Worm (Caenorhabditis elegans): ENCODE measurements around the gene F48E8.2.

The F48E8.2 gene

DNA sequence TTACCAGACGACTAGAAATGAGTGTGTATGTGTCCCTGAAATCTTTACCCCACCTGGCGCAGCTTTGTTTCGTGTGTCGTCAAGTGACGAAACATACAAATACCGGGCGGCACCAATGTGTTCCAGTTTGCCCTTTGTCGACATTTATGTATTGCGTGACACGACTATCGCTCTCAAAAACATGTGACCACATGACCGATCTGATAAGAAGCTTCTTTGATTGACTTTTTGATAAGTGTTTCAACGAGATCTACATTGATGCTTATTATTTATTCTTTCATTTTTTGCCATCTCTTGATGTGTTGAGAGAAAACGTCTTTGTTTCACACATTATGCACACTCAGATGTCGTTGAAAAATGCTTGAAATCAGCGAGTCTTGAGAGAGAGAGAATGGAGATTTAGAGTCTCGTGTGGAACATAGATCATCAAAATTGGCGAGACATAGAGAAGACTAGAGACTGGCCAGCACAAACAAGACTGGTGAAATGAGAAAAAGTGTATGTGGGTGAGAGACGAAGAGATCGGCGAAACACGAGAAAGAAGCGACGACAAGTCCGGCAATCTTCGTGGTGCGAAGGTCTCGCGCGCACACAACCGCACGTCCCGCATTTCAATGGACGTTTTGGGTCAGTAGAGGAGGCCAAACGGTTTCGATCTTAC is 38.9 kb downstream of the F48E8.2 start (continued):
- TF ChIP-seq lin-11 (tag; optimal IDR thresholded peaks at IDR 0.05), result peak; percentile 9
- TF ChIP-seq Y55F3AM.14 (GFP tag; optimal IDR thresholded peaks at IDR 0.05), result peak; percentile 61
- peak; percentile 69 for TF ChIP-seq ama-1 (optimal IDR thresholded peaks at IDR 0.05)
- TF ChIP-seq aly-2 (tag; optimal IDR thresholded peaks at IDR 0.05), result no peak
- TF ChIP-seq elt-3 (tag; optimal IDR thresholded peaks at IDR 0.05), result no peak
- no peak for TF ChIP-seq lin-13 (GFP tag; optimal IDR thresholded peaks at IDR 0.05)
- peak; percentile 68 for TF ChIP-seq sma-3 (GFP tag; optimal IDR thresholded peaks at IDR 0.05)
- peak; percentile 56 to 67 for TF ChIP-seq mdl-1 (tag; optimal IDR thresholded peaks at IDR 0.05)
- peak; percentile 52 for TF ChIP-seq gmeb-1 (tag; optimal IDR thresholded peaks at IDR 0.05)
- peak; percentile 64 for TF ChIP-seq nhr-6 (tag; optimal IDR thresholded peaks at IDR 0.05)
- peak; percentile 8 for TF ChIP-seq egl-27 (tag; optimal IDR thresholded peaks at IDR 0.05)
- no peak for TF ChIP-seq nhr-237 (tag; optimal IDR thresholded peaks at IDR 0.05)
- TF ChIP-seq dmd-4 (tag; optimal IDR thresholded peaks at IDR 0.05), result no peak
- no peak for TF ChIP-seq ztf-1 (GFP tag; conservative IDR thresholded peaks at IDR 0.05)
- peak; percentile 92 for TF ChIP-seq nhr-25 (tag; optimal IDR thresholded peaks at IDR 0.05)
- TF ChIP-seq crh-2 (tag; optimal IDR thresholded peaks at IDR 0.05), result peak; percentile 95
- TF ChIP-seq ceh-16 (tag; optimal IDR thresholded peaks at IDR 0.05), result no peak

DNA sequence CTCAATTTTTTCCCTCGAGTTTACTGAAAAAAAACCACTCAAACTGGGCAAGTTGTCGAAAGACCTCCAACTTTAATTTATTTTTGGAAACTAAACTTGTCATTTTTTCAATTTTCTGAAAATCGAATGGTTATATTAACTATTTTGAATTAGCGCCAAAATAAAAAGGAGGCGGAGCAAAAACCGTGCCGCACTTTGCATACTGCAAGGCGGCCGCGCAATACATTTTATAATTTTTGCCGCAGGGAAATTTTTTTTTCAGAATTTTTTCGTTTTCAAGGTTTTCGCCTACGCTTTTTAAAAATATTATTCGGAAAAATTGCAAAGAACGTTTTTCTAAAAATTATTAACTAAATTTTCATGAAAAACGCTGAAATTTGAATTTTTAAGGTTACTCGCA is 39.5 kb downstream of the F48E8.2 start:
- TF ChIP-seq lin-13 (GFP tag; optimal IDR thresholded peaks at IDR 0.05), result no peak
- TF ChIP-seq nhr-25 (tag; optimal IDR thresholded peaks at IDR 0.05), result no peak
- TF ChIP-seq dmd-4 (tag; optimal IDR thresholded peaks at IDR 0.05), result no peak
- no peak for TF ChIP-seq unc-55 (GFP tag; optimal IDR thresholded peaks at IDR 0.05)
- no peak for TF ChIP-seq unc-39 (tag; optimal IDR thresholded peaks at IDR 0.05)
- no peak for TF ChIP-seq nhr-21 (tag; optimal IDR thresholded peaks at IDR 0.05)
- TF ChIP-seq ztf-11 (tag; optimal IDR thresholded peaks at IDR 0.05), result no peak
- no peak for TF ChIP-seq elt-3 (tag; optimal IDR thresholded peaks at IDR 0.05)
- TF ChIP-seq zag-1 (tag; optimal IDR thresholded peaks at IDR 0.05), result no peak
- TF ChIP-seq nhr-237 (tag; optimal IDR thresholded peaks at IDR 0.05), result no peak
- no peak for TF ChIP-seq ceh-16 (tag; optimal IDR thresholded peaks at IDR 0.05)
- no peak for TF ChIP-seq Y55F3AM.14 (GFP tag; optimal IDR thresholded peaks at IDR 0.05)
- no peak for TF ChIP-seq nhr-129 (tag; optimal IDR thresholded peaks at IDR 0.05)
- TF ChIP-seq nhr-11 (tag; optimal IDR thresholded peaks at IDR 0.05), result no peak
- no peak for TF ChIP-seq F13H6.1 (tag; optimal IDR thresholded peaks at IDR 0.05)
- TF ChIP-seq elt-1 (tag; optimal IDR thresholded peaks at IDR 0.05), result no peak
- TF ChIP-seq lin-11 (tag; optimal IDR thresholded peaks at IDR 0.05), result no peak
- no peak for TF ChIP-seq gmeb-1 (tag; optimal IDR thresholded peaks at IDR 0.05)
- TF ChIP-seq R02D3.7 (tag; optimal IDR thresholded peaks at IDR 0.05), result no peak
- TF ChIP-seq mab-5 (tag; optimal IDR thresholded peaks at IDR 0.05), result no peak

DNA sequence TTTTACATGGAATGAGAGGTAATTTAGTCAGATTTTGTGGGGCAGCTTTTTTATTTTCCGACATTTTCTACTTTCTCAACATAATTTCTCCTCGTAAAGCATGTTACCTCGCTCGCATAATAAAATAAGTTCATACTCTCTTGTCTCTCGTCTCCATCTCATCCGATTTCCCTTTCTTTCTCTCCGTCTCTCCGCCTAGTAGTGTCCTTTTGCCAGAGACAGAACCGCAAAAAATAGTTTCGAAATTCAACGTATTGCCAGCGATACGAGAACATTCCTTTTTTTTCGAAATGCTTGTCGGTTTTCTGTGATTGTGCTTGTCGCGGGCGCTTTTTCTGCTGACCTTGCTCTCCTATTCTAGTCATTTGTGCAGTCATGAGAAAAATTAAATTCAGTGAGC is 40.0 kb downstream of the F48E8.2 start:
- TF ChIP-seq sma-9 (GFP tag; optimal IDR thresholded peaks at IDR 0.05) (peak; percentile 80), sma-9 (tag; optimal IDR thresholded peaks at IDR 0.05) (no peak), nhr-11 (tag; optimal IDR thresholded peaks at IDR 0.05) (no peak), sma-3 (GFP tag; optimal IDR thresholded peaks at IDR 0.05) (peak; percentile 6), ama-1 (optimal IDR thresholded peaks at IDR 0.05) (peak; percentile 95), nhr-129 (tag; optimal IDR thresholded peaks at IDR 0.05) (peak; percentile 81), mbf-1 (tag; optimal IDR thresholded peaks at IDR 0.05) (no peak), unc-39 (tag; optimal IDR thresholded peaks at IDR 0.05) (no peak), nhr-23 (tag; optimal IDR thresholded peaks at IDR 0.05) (no peak), R02D3.7 (tag; optimal IDR thresholded peaks at IDR 0.05) (no peak), nhr-237 (tag; optimal IDR thresholded peaks at IDR 0.05) (no peak), elt-3 (tag; optimal IDR thresholded peaks at IDR 0.05) (no peak), mab-5 (tag; optimal IDR thresholded peaks at IDR 0.05) (no peak), skn-1 (tag; optimal IDR thresholded peaks at IDR 0.05) (no peak), egl-27 (tag; optimal IDR thresholded peaks at IDR 0.05) (peak; percentile 3), fos-1 (tag; optimal IDR thresholded peaks at IDR 0.05) (peak; percentile 50), ceh-16 (tag; optimal IDR thresholded peaks at IDR 0.05) (peak; percentile 14), alr-1 (tag; optimal IDR thresholded peaks at IDR 0.05) (no peak), crh-2 (tag; optimal IDR thresholded peaks at IDR 0.05) (peak; percentile 79), dmd-4 (tag; optimal IDR thresholded peaks at IDR 0.05) (no peak), unc-62 (GFP tag; optimal IDR thresholded peaks at IDR 0.05) (no peak), F13H6.1 (tag; optimal IDR thresholded peaks at IDR 0.05) (peak; percentile 30), nhr-21 (tag; optimal IDR thresholded peaks at IDR 0.05) (peak; percentile 55), gmeb-1 (tag; optimal IDR thresholded peaks at IDR 0.05) (peak; percentile 51), blmp-1 (tag; optimal IDR thresholded peaks at IDR 0.05; ENCODE audit: insufficient read depth) (peak; percentile 50), peb-1 (tag; optimal IDR thresholded peaks at IDR 0.05) (no peak), snpc-4 (tag; optimal IDR thresholded peaks at IDR 0.05) (peak; percentile 16), nhr-77 (tag; optimal IDR thresholded peaks at IDR 0.05) (no peak), unc-55 (GFP tag; optimal IDR thresholded peaks at IDR 0.05) (peak; percentile 74), Y55F3AM.14 (GFP tag; optimal IDR thresholded peaks at IDR 0.05) (peak; percentile 1), lin-13 (GFP tag; optimal IDR thresholded peaks at IDR 0.05) (no peak), nhr-10 (tag; optimal IDR thresholded peaks at IDR 0.05) (no peak), nhr-6 (tag; optimal IDR thresholded peaks at IDR 0.05) (peak; percentile 2), ztf-4 (tag; optimal IDR thresholded peaks at IDR 0.05) (peak; percentile 87), ztf-1 (GFP tag; conservative IDR thresholded peaks at IDR 0.05) (no peak), nhr-25 (tag; optimal IDR thresholded peaks at IDR 0.05) (peak; percentile 18), lin-39 (tag; optimal IDR thresholded peaks at IDR 0.05) (no peak), lin-11 (tag; optimal IDR thresholded peaks at IDR 0.05) (no peak), lsy-2 (tag; optimal IDR thresholded peaks at IDR 0.05) (peak; percentile 19 to 53), C34F6.9 (tag; optimal IDR thresholded peaks at IDR 0.05) (peak; percentile 96)

All from whole organism, L2 larva.